Fruit fly (Drosophila melanogaster) whole organism, embryonic: ENCODE data around the gene Rpt4.

Experiments used
- Asciz ChIP-seq: fragments of 200-800 bp; sonication (Bioruptor generic); optimal IDR thresholded peaks from 2 replicates; lab custom pipeline; 2017; ENCODE audit warnings: missing biosample characterization, mild to moderate bottlenecking, missing genetic modification characterization, missing genetic modification reagents
- Blimp-1 ChIP-seq: fragments of 200-800 bp; sonication (Bioruptor generic); optimal IDR thresholded peaks from 3 replicates; lab custom pipeline; 2018; ENCODE audit warnings: missing biosample characterization, missing genetic modification characterization, mild to moderate bottlenecking, moderate library complexity, missing genetic modification reagents
- CG10431 ChIP-seq: fragments of 200-800 bp; sonication (Bioruptor generic); optimal IDR thresholded peaks from 3 replicates; lab custom pipeline; 2018; ENCODE audit warnings: missing biosample characterization, mild to moderate bottlenecking, missing genetic modification characterization
- CG10959 ChIP-seq: fragments of 200-800 bp; sonication (Bioruptor generic); IDR thresholded peaks from 2 replicates; pipeline ENCODE4 v1.3.6; 2022; ENCODE audit warnings: missing biosample characterization, missing genetic modification characterization
- CG11093 ChIP-seq: fragments of 200-800 bp; sonication (Bioruptor generic); IDR thresholded peaks from 3 replicates; pipeline ENCODE4 v1.3.6; 2022; ENCODE audit warnings: missing biosample characterization, missing genetic modification characterization
- CG11723 ChIP-seq: fragments of 200-800 bp; sonication (Bioruptor generic); optimal IDR thresholded peaks from 2 replicates; lab custom pipeline; 2017; ENCODE audit warnings: missing biosample characterization, mild to moderate bottlenecking, missing genetic modification characterization
- CG12744 ChIP-seq: fragments of 200-800 bp; sonication (Bioruptor generic); optimal IDR thresholded peaks from 2 replicates; lab custom pipeline; 2016; ENCODE audit warnings: missing biosample characterization, missing genetic modification characterization
- CG14860 ChIP-seq: fragments of 200-800 bp; sonication (Bioruptor generic); IDR thresholded peaks from 3 replicates; pipeline ENCODE4 v1.3.6; 2022; ENCODE audit warnings: missing biosample characterization, missing genetic modification characterization; ENCODE audit not compliant: partially characterized antibody
- CG17361 ChIP-seq: fragments of 200-800 bp; sonication (Bioruptor generic); IDR thresholded peaks from 3 replicates; pipeline ENCODE4 v1.3.6; 2022; ENCODE audit warnings: missing biosample characterization, missing genetic modification characterization
- CG1792 ChIP-seq: fragments of 200-800 bp; sonication (Bioruptor generic); optimal IDR thresholded peaks from 2 replicates; lab custom pipeline; 2016; ENCODE audit warnings: missing biosample characterization, missing genetic modification characterization
- CG1832 ChIP-seq: fragments of 200-800 bp; sonication (Bioruptor generic); optimal IDR thresholded peaks from 2 replicates; lab custom pipeline; 2017; ENCODE audit warnings: missing biosample characterization, mild to moderate bottlenecking, missing genetic modification characterization, inconsistent platforms
- CG31224 ChIP-seq: fragments of 200-800 bp; sonication (Bioruptor generic); IDR thresholded peaks from 2 replicates; pipeline ENCODE4 v1.3.6; 2022; ENCODE audit warnings: missing biosample characterization, missing genetic modification characterization
- CG4730 ChIP-seq: fragments of 200-800 bp; sonication (Bioruptor generic); IDR thresholded peaks from 2 replicates; pipeline ENCODE4 v1.3.6; 2022; ENCODE audit warnings: missing biosample characterization, missing genetic modification characterization
- CG6175 ChIP-seq: fragments of 200-800 bp; sonication (Bioruptor generic); IDR thresholded peaks from 3 replicates; pipeline ENCODE4 v1.3.6; 2022; ENCODE audit warnings: missing biosample characterization, missing genetic modification characterization
- CG6654 ChIP-seq: fragments of 200-800 bp; sonication (Bioruptor generic); optimal IDR thresholded peaks from 2 replicates; lab custom pipeline; 2017; ENCODE audit warnings: missing biosample characterization, mild to moderate bottlenecking, missing genetic modification characterization
- CG7928 ChIP-seq: fragments of 200-800 bp; sonication (Bioruptor generic); optimal IDR thresholded peaks from 2 replicates; lab custom pipeline; 2017; ENCODE audit warnings: missing biosample characterization, mild to moderate bottlenecking, missing genetic modification characterization
- CG7987 ChIP-seq: fragments of 200-800 bp; sonication (Bioruptor generic); optimal IDR thresholded peaks from 2 replicates; lab custom pipeline; 2018; ENCODE audit warnings: missing biosample characterization, mild to moderate bottlenecking, missing genetic modification characterization, moderate library complexity
- CG8944 ChIP-seq: fragments of 200-800 bp; sonication (Bioruptor generic); optimal IDR thresholded peaks from 3 replicates; lab custom pipeline; 2016; ENCODE audit warnings: missing biosample characterization, missing genetic modification characterization
- CG9609 ChIP-seq: fragments of 200-800 bp; sonication (Bioruptor generic); optimal IDR thresholded peaks from 3 replicates; lab custom pipeline; 2016; ENCODE audit warnings: missing biosample characterization, missing genetic modification characterization
- Doc2 ChIP-seq: fragments of 200-800 bp; sonication (Bioruptor generic); IDR thresholded peaks from 2 replicates; pipeline ENCODE4 v1.3.6; 2022; ENCODE audit warnings: missing biosample characterization, missing genetic modification characterization
- Ets65A ChIP-seq: fragments of 200-800 bp; sonication (Bioruptor generic); peaks from one replicate; lab custom pipeline; 2016; ENCODE audit warnings: missing biosample characterization, missing genetic modification characterization
- Hand ChIP-seq: fragments of 200-800 bp; sonication (Bioruptor generic); optimal IDR thresholded peaks from 2 replicates; lab custom pipeline; 2017; ENCODE audit warnings: mild to moderate bottlenecking, missing biosample characterization, missing genetic modification reagents, missing genetic modification characterization
- Hr78 ChIP-seq, 2 experiments: fragments of 200-800 bp in 1 of 2; fragments of >200 bp in 1 of 2; sonication (Bioruptor generic) in 1 of 2; optimal IDR thresholded peaks; 2 replicates each; lab custom pipeline; 2017 to 2019; ENCODE audit warnings: missing biosample characterization in 2 of 2, missing genetic modification characterization in 2 of 2, mild to moderate bottlenecking in 1 of 2, moderate library complexity in 1 of 2
- Lhr ChIP-seq: fragments of 200-800 bp; sonication (Bioruptor generic); optimal IDR thresholded peaks from 3 replicates; lab custom pipeline; 2017; ENCODE audit warnings: mild to moderate bottlenecking, missing biosample characterization, missing genetic modification reagents, missing genetic modification characterization
- MBD-R2 ChIP-seq: fragments of 200-800 bp; sonication (Bioruptor generic); IDR thresholded peaks from 2 replicates; pipeline ENCODE4 v1.3.6; 2022; ENCODE audit warnings: missing biosample characterization, missing genetic modification characterization
- NfI ChIP-seq: fragments of 200-800 bp; sonication (Bioruptor generic); optimal IDR thresholded peaks from 3 replicates; lab custom pipeline; 2018; ENCODE audit warnings: missing biosample characterization, mild to moderate bottlenecking, missing genetic modification characterization, moderate library complexity
- Optix ChIP-seq: fragments of 200-800 bp; sonication (Bioruptor generic); IDR thresholded peaks from 3 replicates; pipeline ENCODE4 v1.3.6; 2022; ENCODE audit warnings: missing biosample characterization, missing genetic modification characterization
- Pdp1 ChIP-seq, 2 experiments: fragments of 200-800 bp; sonication (Bioruptor generic); optimal IDR thresholded peaks; 3 replicates each; lab custom pipeline; 2016; ENCODE audit warnings: missing biosample characterization in 2 of 2, missing genetic modification characterization in 2 of 2, mild to moderate bottlenecking in 1 of 2, moderate library complexity in 1 of 2
- Ravus ChIP-seq: fragments of 200-800 bp; sonication (Bioruptor generic); IDR thresholded peaks from 2 replicates; pipeline ENCODE4 v1.3.6; 2022; ENCODE audit warnings: missing biosample characterization, missing genetic modification characterization
- Sin3A ChIP-seq: fragments of >200 bp; optimal IDR thresholded peaks from 2 replicates; lab custom pipeline; 2018
- Sox102F ChIP-seq: fragments of 200-800 bp; sonication (Bioruptor generic); optimal IDR thresholded peaks from 2 replicates; lab custom pipeline; 2018; ENCODE audit warnings: missing biosample characterization, mild to moderate bottlenecking, missing genetic modification characterization, moderate library complexity
- ash1 ChIP-seq: fragments of 200-800 bp; sonication (Bioruptor generic); optimal IDR thresholded peaks from 2 replicates; lab custom pipeline; 2018; ENCODE audit warnings: missing biosample characterization, mild to moderate bottlenecking, missing genetic modification characterization
- bcd ChIP-seq: fragments of 200-800 bp; sonication (Bioruptor generic); optimal IDR thresholded peaks from 2 replicates; lab custom pipeline; 2017; ENCODE audit warnings: missing biosample characterization, mild to moderate bottlenecking, missing genetic modification characterization
- cad ChIP-seq: fragments of >200 bp; optimal IDR thresholded peaks from 2 replicates; lab custom pipeline; 2017; ENCODE audit warnings: missing biosample characterization, missing genetic modification characterization
- caup ChIP-seq: fragments of 200-800 bp; sonication (Bioruptor generic); optimal IDR thresholded peaks from 3 replicates; lab custom pipeline; 2017; ENCODE audit warnings: missing biosample characterization, mild to moderate bottlenecking, missing genetic modification characterization, moderate library complexity; ENCODE audit not compliant: severe bottlenecking
- cwo ChIP-seq: fragments of 200-800 bp; sonication (Bioruptor generic); optimal IDR thresholded peaks from 3 replicates; lab custom pipeline; 2017; ENCODE audit warnings: missing biosample characterization, missing genetic modification characterization, mild to moderate bottlenecking, moderate library complexity, missing genetic modification reagents
- dmrt99B ChIP-seq: fragments of 200-800 bp; sonication (Bioruptor generic); optimal IDR thresholded peaks from 2 replicates; lab custom pipeline; 2018; ENCODE audit warnings: missing biosample characterization, mild to moderate bottlenecking, missing genetic modification characterization, moderate library complexity
- fu2 ChIP-seq: fragments of 200-800 bp; sonication (Bioruptor generic); optimal IDR thresholded peaks from 2 replicates; lab custom pipeline; 2016; ENCODE audit warnings: missing biosample characterization, missing genetic modification characterization
- gsb ChIP-seq: fragments of 200-800 bp; sonication (Bioruptor generic); IDR thresholded peaks from 2 replicates; pipeline ENCODE4 v1.3.6; 2022; ENCODE audit warnings: missing biosample characterization, missing genetic modification characterization
- hbn ChIP-seq: fragments of 200-800 bp; sonication (Bioruptor generic); IDR thresholded peaks from 2 replicates; pipeline ENCODE4 v1.3.6; 2022; ENCODE audit warnings: missing biosample characterization, missing genetic modification characterization; ENCODE audit not compliant: partially characterized antibody
- lov ChIP-seq, 2 experiments: fragments of 200-800 bp in 1 of 2; fragments of >200 bp in 1 of 2; sonication (Bioruptor generic) in 1 of 2; IDR thresholded peaks in 1 of 2; optimal IDR thresholded peaks in 1 of 2; 2 replicates in 1 of 2; 3 replicates in 1 of 2; pipeline versions ENCODE4 v1.3.6 to Lab custom; 2017 to 2022; ENCODE audit warnings: missing biosample characterization in 1 of 2, missing genetic modification characterization in 1 of 2
- nom ChIP-seq: fragments of 200-800 bp; sonication (Bioruptor generic); optimal IDR thresholded peaks from 2 replicates; lab custom pipeline; 2017; ENCODE audit warnings: missing biosample characterization, missing genetic modification characterization, mild to moderate bottlenecking, moderate library complexity, missing genetic modification reagents
- oc ChIP-seq: fragments of 200-800 bp; sonication (Bioruptor generic); optimal IDR thresholded peaks from 2 replicates; lab custom pipeline; 2018; ENCODE audit warnings: missing biosample characterization, mild to moderate bottlenecking, missing genetic modification characterization, moderate library complexity
- p53 ChIP-seq: fragments of 200-800 bp; sonication (Bioruptor generic); optimal IDR thresholded peaks from 2 replicates; lab custom pipeline; 2016; ENCODE audit warnings: missing biosample characterization, missing genetic modification characterization
- pnt ChIP-seq: fragments of 200-800 bp; sonication (Bioruptor generic); optimal IDR thresholded peaks from 3 replicates; lab custom pipeline; 2016; ENCODE audit warnings: missing biosample characterization, missing genetic modification characterization
- pum ChIP-seq: fragments of 200-800 bp; sonication (Bioruptor generic); optimal IDR thresholded peaks from 2 replicates; lab custom pipeline; 2016; ENCODE audit warnings: missing biosample characterization, missing genetic modification characterization
- pzg ChIP-seq: fragments of 200-800 bp; sonication (Bioruptor generic); optimal IDR thresholded peaks from 3 replicates; lab custom pipeline; 2018; ENCODE audit warnings: missing biosample characterization, mild to moderate bottlenecking, missing genetic modification characterization, moderate library complexity
- rib ChIP-seq: fragments of 200-800 bp; sonication (Bioruptor generic); IDR thresholded peaks from 2 replicates; pipeline ENCODE4 v1.3.6; 2022; ENCODE audit warnings: missing biosample characterization, missing genetic modification characterization
- sens ChIP-seq: fragments of 200-800 bp; sonication (Bioruptor generic); peaks from one replicate; lab custom pipeline; 2016; ENCODE audit warnings: missing biosample characterization, missing genetic modification characterization
- toy ChIP-seq: fragments of 200-800 bp; sonication (Bioruptor generic); IDR thresholded peaks from 2 replicates; pipeline ENCODE4 v1.3.6; 2022; ENCODE audit warnings: missing biosample characterization, missing genetic modification characterization
- tx ChIP-seq: fragments of 200-800 bp; sonication (Bioruptor generic); optimal IDR thresholded peaks from 2 replicates; lab custom pipeline; 2016; ENCODE audit warnings: missing biosample characterization, missing genetic modification characterization

Gene Rpt4

dm6 chrX:6287842-6288241, 3.2 kb downstream of the Rpt4 start, which contains the start of the genes Top3beta and wuho (continued):
- TF ChIP-seq hbn (GFP tag; lab: Robert Waterston, UW) (peak; percentile 63; the same call in 1 of the 2 replicates), caup (peak; percentile 62), Doc2 (GFP tag; lab: Robert Waterston, UW) (no peak), CG9609 (no peak), Sin3A (peak; percentile 66), CG1792 (peak; percentile 31), Ravus (GFP tag; lab: Robert Waterston, UW) (no peak), CG8944 (GFP tag; lab: Kevin White, UChicago) (peak; percentile 16), pum (GFP tag; lab: Kevin White, UChicago) (peak; percentile 31), Sox102F (GFP tag; lab: Kevin White, UChicago) (no peak), CG11723 (GFP tag; lab: Kevin White, UChicago) (no peak), CG12744 (peak; percentile 4), Optix (no peak), oc (tag; lab: Kevin White, UChicago) (peak; percentile 79), MBD-R2 (peak; percentile 98), toy (no peak), Lhr (GFP tag; lab: Kevin White, UChicago) (peak; percentile 62), CG31224 (GFP tag; lab: Robert Waterston, UW) (no peak), CG4730 (GFP tag; lab: Robert Waterston, UW) (no peak), nom (GFP tag; lab: Kevin White, UChicago) (peak; percentile 19), CG7987 (GFP tag; lab: Kevin White, UChicago) (peak; percentile 65), sens (GFP tag; lab: Kevin White, UChicago) (peak; percentile 77), lov (optimal IDR thresholded peaks at IDR 0.05; lab: Kevin White, UChicago) (no peak), lov (GFP tag; IDR thresholded peaks at IDR 0.05; lab: Robert Waterston, UW) (no peak), CG11093 (GFP tag; lab: Robert Waterston, UW) (no peak), Blimp-1 (GFP tag; lab: Kevin White, UChicago) (no peak), CG10959 (no peak), Hr78 (GFP tag; optimal IDR thresholded peaks at IDR 0.05; lab: Kevin White, UChicago) (no peak), Hand (GFP tag; lab: Kevin White, UChicago) (no peak), CG6654 (no peak), CG7928 (GFP tag; lab: Kevin White, UChicago) (peak; percentile 97), cad (no peak), CG14860 (GFP tag; lab: Robert Waterston, UW) (peak; percentile 69), fu2 (GFP tag; lab: Kevin White, UChicago) (no peak), CG17361 (GFP tag; lab: Robert Waterston, UW) (no peak), CG10431 (GFP tag; lab: Kevin White, UChicago) (no peak), bcd (GFP tag; lab: Kevin White, UChicago) (peak; percentile 68), Asciz (GFP tag; lab: Kevin White, UChicago) (no peak), dmrt99B (tag; lab: Kevin White, UChicago) (no peak), cwo (GFP tag; lab: Kevin White, UChicago) (no peak), gsb (GFP tag; lab: Robert Waterston, UW) (no peak), Pdp1 (GFP tag; optimal IDR thresholded peaks at IDR 0.05; lab: Kevin White, UChicago) (peak; percentile 47 to 82), CG6175 (GFP tag; lab: Robert Waterston, UW) (no peak), p53 (peak; percentile 71), Ets65A (GFP tag; lab: Kevin White, UChicago) (peak; percentile 90), pzg (GFP tag; lab: Kevin White, UChicago) (peak; percentile 100), ash1 (GFP tag; lab: Kevin White, UChicago) (peak; percentile 62), pnt (no peak), NfI (GFP tag; lab: Kevin White, UChicago) (peak; percentile 33), tx (GFP tag; lab: Kevin White, UChicago) (no peak), rib (GFP tag; lab: Robert Waterston, UW) (no peak), CG1832 (GFP tag; lab: Kevin White, UChicago) (no peak)
